Worm (Caenorhabditis elegans) whole organism, L4/young adult: Measurements from ENCODE around the gene Y39A1A.3.

ENCODE experiments used
- W03F9.2 ChIP-seq: fragments of 150-350 bp; optimal IDR thresholded peaks from 2 replicates; lab custom pipeline; 2014; ENCODE audit warnings: missing biosample characterization, missing genetic modification characterization
- dao-5 ChIP-seq: sonication (generic microtip); optimal IDR thresholded peaks from 2 replicates; lab custom pipeline; 2016; ENCODE audit warnings: missing genotype, missing genetic modification characterization, moderate library complexity, missing compliant biosample characterization
- him-1 ChIP-seq: sonication (generic microtip); optimal IDR thresholded peaks from 2 replicates; lab custom pipeline; 2016; ENCODE audit warnings: missing genotype, missing genetic modification reagents, missing genetic modification characterization, missing compliant biosample characterization

ce11 chrIII:10600138-10600626, 3.9 kb upstream of the Y39A1A.3 start, which contains the start of gene epg-6:
- peak; percentile 7 for TF ChIP-seq W03F9.2 (tag; lab: Kevin White, UChicago)
- no peak for TF ChIP-seq dao-5
- TF ChIP-seq him-1 (tag; lab: Kevin White, UChicago): no peak
